Worm (Caenorhabditis elegans) whole organism, L2 larva: ENCODE data around the gene trpp-6.
A peak's percentile ranks its signal among the peaks of the same experiment; 100 is the strongest.

Experiments used
- C34F6.9 ChIP-seq: fragments of 150-350 bp; optimal IDR thresholded peaks from 2 replicates; lab custom pipeline; 2014; ENCODE audit warnings: missing biosample characterization, missing genetic modification characterization
- F13H6.1 ChIP-seq: sonication (generic microtip); optimal IDR thresholded peaks from 2 replicates; lab custom pipeline; 2016; ENCODE audit warnings: missing genetic modification characterization, missing compliant biosample characterization
- R02D3.7 ChIP-seq: fragments of 150-350 bp; optimal IDR thresholded peaks from 2 replicates; lab custom pipeline; 2014; ENCODE audit warnings: missing biosample characterization, missing genetic modification characterization
- Y55F3AM.14 ChIP-seq: fragments of 200-800 bp; sonication (Bioruptor generic); optimal IDR thresholded peaks from 2 replicates; lab custom pipeline; 2018; ENCODE audit warnings: mild to moderate bottlenecking, missing genetic modification characterization, missing compliant biosample characterization
- ZK546.5 ChIP-seq: sonication (generic microtip); optimal IDR thresholded peaks from 2 replicates; lab custom pipeline; 2017; ENCODE audit warnings: missing biosample characterization, missing genetic modification characterization
- alr-1 ChIP-seq: fragments of 150-350 bp; optimal IDR thresholded peaks from 2 replicates; lab custom pipeline; 2014; ENCODE audit warnings: missing biosample characterization, missing genetic modification characterization
- aly-2 ChIP-seq: fragments of 150-350 bp; optimal IDR thresholded peaks from 2 replicates; lab custom pipeline; 2014; ENCODE audit warnings: missing biosample characterization, missing genetic modification characterization
- ama-1 ChIP-seq: fragments of 150-350 bp; optimal IDR thresholded peaks from 2 replicates; lab custom pipeline; 2018; ENCODE audit warnings: inconsistent platforms
- blmp-1 ChIP-seq: sonication (generic microtip); optimal IDR thresholded peaks from 2 replicates; lab custom pipeline; 2017; ENCODE audit warnings: missing genetic modification characterization, mild to moderate bottlenecking, missing compliant biosample characterization, antibody characterized with exemption, moderate library complexity; ENCODE audit not compliant: insufficient read depth
- ceh-16 ChIP-seq: fragments of 150-350 bp; optimal IDR thresholded peaks from 2 replicates; lab custom pipeline; 2014; ENCODE audit warnings: missing biosample characterization, missing genetic modification characterization
- ceh-82 ChIP-seq: fragments of 150-350 bp; optimal IDR thresholded peaks from 2 replicates; lab custom pipeline; 2014; ENCODE audit warnings: missing biosample characterization, missing genetic modification characterization
- crh-2 ChIP-seq: sonication (generic microtip); optimal IDR thresholded peaks from 2 replicates; lab custom pipeline; 2017; ENCODE audit warnings: missing biosample characterization, missing genetic modification characterization
- dmd-4 ChIP-seq: sonication (generic microtip); optimal IDR thresholded peaks from 2 replicates; lab custom pipeline; 2017; ENCODE audit warnings: missing biosample characterization, missing genetic modification characterization
- egl-27 ChIP-seq: sonication (generic microtip); optimal IDR thresholded peaks from 3 replicates; lab custom pipeline; 2017; ENCODE audit warnings: missing biosample characterization, missing genetic modification reagents, missing genetic modification characterization
- elt-1 ChIP-seq: fragments of 150-350 bp; optimal IDR thresholded peaks from 2 replicates; lab custom pipeline; 2014; ENCODE audit warnings: missing biosample characterization, missing genetic modification characterization
- elt-3 ChIP-seq: sonication (generic microtip); optimal IDR thresholded peaks from 2 replicates; lab custom pipeline; 2017; ENCODE audit warnings: missing biosample characterization, missing genetic modification characterization
- fos-1 ChIP-seq: fragments of 150-350 bp; optimal IDR thresholded peaks from 2 replicates; lab custom pipeline; 2014; ENCODE audit warnings: missing biosample characterization, missing genetic modification characterization
- lin-11 ChIP-seq: fragments of 150-350 bp; sonication (generic microtip); optimal IDR thresholded peaks from 2 replicates; lab custom pipeline; 2014; ENCODE audit warnings: missing biosample characterization, missing genetic modification characterization, inconsistent platforms, mixed read lengths
- lin-13 ChIP-seq: fragments of 150-350 bp; optimal IDR thresholded peaks from 2 replicates; lab custom pipeline; 2014; ENCODE audit warnings: missing biosample characterization, missing genetic modification reagents, missing genetic modification characterization
- lin-39 ChIP-seq: fragments of 150-350 bp; optimal IDR thresholded peaks from 2 replicates; lab custom pipeline; 2014; ENCODE audit warnings: missing biosample characterization, missing genetic modification reagents, missing genetic modification characterization
- lsy-2 ChIP-seq, 2 experiments: fragments of 150-350 bp in 1 of 2; sonication (generic microtip) in 1 of 2; optimal IDR thresholded peaks; 2 replicates each; lab custom pipeline; 2014 to 2017; ENCODE audit warnings: missing biosample characterization in 2 of 2, missing genetic modification characterization in 2 of 2
- mab-5 ChIP-seq: fragments of 150-350 bp; optimal IDR thresholded peaks from 2 replicates; lab custom pipeline; 2014; ENCODE audit warnings: missing biosample characterization, missing genetic modification characterization
- mbf-1 ChIP-seq: sonication (generic microtip); optimal IDR thresholded peaks from 2 replicates; lab custom pipeline; 2017; ENCODE audit warnings: missing biosample characterization, missing genetic modification characterization
- mdl-1 ChIP-seq, 2 experiments: fragments of 150-350 bp in 1 of 2; sonication (generic microtip) in 1 of 2; optimal IDR thresholded peaks; 2 replicates each; lab custom pipeline; 2017; ENCODE audit warnings: missing biosample characterization in 2 of 2, missing genetic modification characterization in 2 of 2
- nhr-10 ChIP-seq: sonication (generic microtip); optimal IDR thresholded peaks from 2 replicates; lab custom pipeline; 2017; ENCODE audit warnings: missing biosample characterization, missing genetic modification characterization
- nhr-11 ChIP-seq: fragments of 150-350 bp; optimal IDR thresholded peaks from 2 replicates; lab custom pipeline; 2014; ENCODE audit warnings: missing biosample characterization, missing genetic modification characterization
- nhr-129 ChIP-seq: fragments of 150-350 bp; optimal IDR thresholded peaks from 2 replicates; lab custom pipeline; 2014; ENCODE audit warnings: missing biosample characterization, missing genetic modification characterization
- nhr-21 ChIP-seq: fragments of 150-350 bp; optimal IDR thresholded peaks from 2 replicates; lab custom pipeline; 2014; ENCODE audit warnings: missing biosample characterization, missing genetic modification characterization
- nhr-23 ChIP-seq: fragments of 150-350 bp; optimal IDR thresholded peaks from 2 replicates; lab custom pipeline; 2014; ENCODE audit warnings: missing biosample characterization, missing genetic modification reagents, missing genetic modification characterization
- nhr-237 ChIP-seq: fragments of 150-350 bp; optimal IDR thresholded peaks from 2 replicates; lab custom pipeline; 2014; ENCODE audit warnings: missing biosample characterization, missing genetic modification characterization
- nhr-6 ChIP-seq: fragments of 150-350 bp; optimal IDR thresholded peaks from 2 replicates; lab custom pipeline; 2014; ENCODE audit warnings: missing biosample characterization, missing genetic modification characterization
- nhr-77 ChIP-seq: fragments of 150-350 bp; optimal IDR thresholded peaks from 2 replicates; lab custom pipeline; 2014; ENCODE audit warnings: missing biosample characterization, missing genetic modification characterization
- peb-1 ChIP-seq: fragments of 150-350 bp; optimal IDR thresholded peaks from 2 replicates; lab custom pipeline; 2014; ENCODE audit warnings: missing biosample characterization, missing genetic modification characterization
- sem-4 ChIP-seq: fragments of 150-350 bp; optimal IDR thresholded peaks from 2 replicates; lab custom pipeline; 2014; ENCODE audit warnings: missing biosample characterization, missing genetic modification reagents, missing genetic modification characterization
- skn-1 ChIP-seq: sonication (generic microtip); optimal IDR thresholded peaks from 2 replicates; lab custom pipeline; 2017; ENCODE audit warnings: missing biosample characterization, missing genetic modification characterization
- sma-3 ChIP-seq: sonication (generic microtip); optimal IDR thresholded peaks from 2 replicates; lab custom pipeline; 2016; ENCODE audit warnings: missing genetic modification reagents, missing genetic modification characterization, missing compliant biosample characterization
- sma-9 ChIP-seq, 2 experiments: fragments of 150-350 bp in 1 of 2; sonication (generic microtip) in 1 of 2; optimal IDR thresholded peaks; 2 replicates each; lab custom pipeline; 2014 to 2016; ENCODE audit warnings: missing genetic modification characterization in 2 of 2, mild to moderate bottlenecking in 1 of 2, missing biosample characterization in 1 of 2, missing compliant biosample characterization in 1 of 2, missing genetic modification reagents in 1 of 2, moderate library complexity in 1 of 2
- snpc-4 ChIP-seq: fragments of 150-350 bp; optimal IDR thresholded peaks from 2 replicates; lab custom pipeline; 2014; ENCODE audit warnings: missing biosample characterization, missing genetic modification characterization
- unc-55 ChIP-seq: fragments of 150-350 bp; sonication (generic microtip); optimal IDR thresholded peaks from 3 replicates; lab custom pipeline; 2014; ENCODE audit warnings: missing biosample characterization, missing genetic modification reagents, missing genetic modification characterization
- unc-62 ChIP-seq: fragments of 150-350 bp; optimal IDR thresholded peaks from 2 replicates; lab custom pipeline; 2014; ENCODE audit warnings: missing biosample characterization, missing genetic modification reagents, missing genetic modification characterization
- zag-1 ChIP-seq: fragments of 150-350 bp; optimal IDR thresholded peaks from 2 replicates; lab custom pipeline; 2014; ENCODE audit warnings: missing biosample characterization, missing genetic modification characterization
- ztf-1 ChIP-seq: fragments of 200-800 bp; sonication (Bioruptor generic); conservative IDR thresholded peaks from 2 replicates; pipeline ENCODE4 v1.3.6; 2022; ENCODE audit warnings: missing genetic modification characterization, missing compliant biosample characterization
- ztf-4 ChIP-seq: fragments of 150-350 bp; optimal IDR thresholded peaks from 2 replicates; lab custom pipeline; 2014; ENCODE audit warnings: missing biosample characterization, missing genetic modification characterization

The trpp-6 gene

ce11 chrV:10012639-10013038, 20.9 kb downstream of the trpp-6 start:
- TF ChIP-seq fos-1 (tag; lab: Kevin White, UChicago) (peak; percentile 76), sem-4 (tag; lab: Kevin White, UChicago) (no peak), sma-9 (GFP tag; optimal IDR thresholded peaks at IDR 0.05; lab: Kevin White, UChicago) (peak; percentile 31), sma-9 (tag; optimal IDR thresholded peaks at IDR 0.05; lab: Kevin White, UChicago) (no peak), ceh-16 (tag; lab: Kevin White, UChicago) (no peak), nhr-129 (tag; lab: Kevin White, UChicago) (peak; percentile 11), blmp-1 (peak; percentile 29), C34F6.9 (tag; lab: Kevin White, UChicago) (no peak), lsy-2 (tag; optimal IDR thresholded peaks at IDR 0.05; lab: Kevin White, UChicago) (no peak), nhr-77 (tag; lab: Kevin White, UChicago) (no peak), ZK546.5 (tag; lab: Kevin White, UChicago) (no peak)

- no peak for TF ChIP-seq C34F6.9 (tag; lab: Kevin White, UChicago)
- TF ChIP-seq lin-11 = no peak
- TF ChIP-seq alr-1 (tag; lab: Kevin White, UChicago) = no peak
- TF ChIP-seq egl-27 (tag; lab: Kevin White, UChicago) = no peak
- no peak for TF ChIP-seq nhr-23 (tag; lab: Kevin White, UChicago)
- no peak for TF ChIP-seq dmd-4 (tag; lab: Kevin White, UChicago)
- TF ChIP-seq, all 48 proteins: peak for 0
Measured at ce11 chrV:10018291-10018690, 26.6 kb downstream of the trpp-6 start.

- TF ChIP-seq nhr-129 (tag; lab: Kevin White, UChicago) (no peak), zag-1 (tag; lab: Kevin White, UChicago) (no peak), crh-2 (no peak), nhr-21 (tag; lab: Kevin White, UChicago) (no peak), egl-27 (tag; lab: Kevin White, UChicago) (no peak), fos-1 (tag; lab: Kevin White, UChicago) (no peak), R02D3.7 (tag; lab: Kevin White, UChicago) (no peak), unc-62 (GFP tag; lab: Kevin White, UChicago) (no peak), ceh-16 (tag; lab: Kevin White, UChicago) (no peak), peb-1 (no peak), mdl-1 (tag; optimal IDR thresholded peaks at IDR 0.05; lab: Kevin White, UChicago) (no peak), nhr-23 (tag; lab: Kevin White, UChicago) (no peak), nhr-11 (tag; lab: Kevin White, UChicago) (no peak)
Measured at ce11 chrV:10019083-10019624, 27.5 kb downstream of the trpp-6 start.

ce11 chrV:10019934-10020333, 28.2 kb downstream of the trpp-6 start:
- TF ChIP-seq lin-13 (GFP tag; lab: Kevin White, UChicago) (no peak), elt-1 (tag; lab: Kevin White, UChicago) (no peak), peb-1 (no peak), aly-2 (no peak), sma-9 (GFP tag; optimal IDR thresholded peaks at IDR 0.05; lab: Kevin White, UChicago) (peak; percentile 59), sma-9 (tag; optimal IDR thresholded peaks at IDR 0.05; lab: Kevin White, UChicago) (no peak), dmd-4 (tag; lab: Kevin White, UChicago) (no peak), fos-1 (tag; lab: Kevin White, UChicago) (no peak), nhr-21 (tag; lab: Kevin White, UChicago) (no peak), blmp-1 (no peak), ceh-82 (tag; lab: Kevin White, UChicago) (no peak), egl-27 (tag; lab: Kevin White, UChicago) (no peak), skn-1 (tag; lab: Kevin White, UChicago) (no peak), elt-3 (tag; lab: Kevin White, UChicago) (no peak), ceh-16 (tag; lab: Kevin White, UChicago) (no peak), crh-2 (no peak), nhr-10 (tag; lab: Kevin White, UChicago) (no peak), nhr-23 (tag; lab: Kevin White, UChicago) (no peak), lsy-2 (tag; optimal IDR thresholded peaks at IDR 0.05; lab: Kevin White, UChicago) (peak in 1 of 2 experiments; percentile 31), F13H6.1 (tag; lab: Kevin White, UChicago) (no peak), mdl-1 (tag; optimal IDR thresholded peaks at IDR 0.05; lab: Kevin White, UChicago) (peak in 1 of 2 experiments; percentile 47), sem-4 (tag; lab: Kevin White, UChicago) (no peak), lin-11 (no peak), nhr-77 (tag; lab: Kevin White, UChicago) (no peak), R02D3.7 (tag; lab: Kevin White, UChicago) (no peak), ztf-4 (tag; lab: Kevin White, UChicago) (no peak), nhr-6 (tag; lab: Kevin White, UChicago) (no peak), mbf-1 (tag; lab: Kevin White, UChicago) (no peak), snpc-4 (tag; lab: Kevin White, UChicago) (no peak), sma-3 (GFP tag; lab: Kevin White, UChicago) (no peak), nhr-11 (tag; lab: Kevin White, UChicago) (no peak), lin-39 (no peak), ama-1 (lab: Kevin White, UChicago) (no peak), alr-1 (tag; lab: Kevin White, UChicago) (no peak), nhr-237 (tag; lab: Kevin White, UChicago) (no peak), ztf-1 (no peak), unc-62 (GFP tag; lab: Kevin White, UChicago) (no peak), Y55F3AM.14 (GFP tag; lab: Kevin White, UChicago) (no peak), C34F6.9 (tag; lab: Kevin White, UChicago) (peak; percentile 28), mab-5 (tag; lab: Kevin White, UChicago) (no peak), unc-55 (GFP tag; lab: Kevin White, UChicago) (peak; percentile 26)
